Worm (Caenorhabditis elegans) whole organism, L1 larva: ENCODE measurements around the gene K10G6.5.

Experiments
- Y116A8C.19 ChIP-seq: sonication (generic microtip); optimal IDR thresholded peaks from 2 replicates; lab custom pipeline; 2016; ENCODE audit warnings: missing compliant biosample characterization, missing genetic modification characterization, borderline replicate concordance
- blmp-1 ChIP-seq: fragments of 150-350 bp; optimal IDR thresholded peaks from 2 replicates; lab custom pipeline; 2014; ENCODE audit warnings: missing biosample characterization, missing genetic modification characterization
- ceh-63 ChIP-seq: fragments of 200-800 bp; sonication (Bioruptor generic); optimal IDR thresholded peaks from 2 replicates; lab custom pipeline; 2018; ENCODE audit warnings: mild to moderate bottlenecking, missing genetic modification characterization, missing compliant biosample characterization
- ceh-8 ChIP-seq: fragments of 200-800 bp; sonication (Bioruptor generic); optimal IDR thresholded peaks from 2 replicates; lab custom pipeline; 2018; ENCODE audit warnings: mild to moderate bottlenecking, missing genetic modification characterization, moderate library complexity, missing compliant biosample characterization
- ceh-90 ChIP-seq: sonication (generic microtip); optimal IDR thresholded peaks from 2 replicates; lab custom pipeline; 2016; ENCODE audit warnings: missing genetic modification characterization, missing compliant biosample characterization
- dpl-1 ChIP-seq, 3 experiments: fragments of 150-350 bp in 2 of 3; sonication (generic microtip) in 1 of 3; optimal IDR thresholded peaks; 2 replicates each; lab custom pipeline; 2014 to 2017; ENCODE audit warnings: missing biosample characterization in 3 of 3, missing genetic modification characterization in 3 of 3, missing genetic modification reagents in 3 of 3
- efl-1 ChIP-seq, 4 experiments: fragments of 150-350 bp; optimal IDR thresholded peaks in 3 of 4; peaks in 1 of 4; 1 replicate in 1 of 4; 2 replicates in 3 of 4; lab custom pipeline; 2014; ENCODE audit warnings: missing biosample characterization in 2 of 4, missing genetic modification characterization in 2 of 4, missing genetic modification reagents in 2 of 4
- efl-3 ChIP-seq: fragments of 200-800 bp; sonication (Bioruptor generic); optimal IDR thresholded peaks from 2 replicates; lab custom pipeline; 2018; ENCODE audit warnings: mild to moderate bottlenecking, missing genetic modification characterization, missing compliant biosample characterization
- egl-13 ChIP-seq: sonication (generic microtip); optimal IDR thresholded peaks from 2 replicates; lab custom pipeline; 2016; ENCODE audit warnings: missing genotype, missing genetic modification reagents, missing genetic modification characterization, missing compliant biosample characterization
- egl-27 ChIP-seq, 2 experiments: fragments of 150-350 bp in 1 of 2; sonication (generic microtip); optimal IDR thresholded peaks; 3 replicates each; lab custom pipeline; 2017 to 2018; ENCODE audit warnings: missing biosample characterization in 2 of 2, missing genetic modification characterization in 2 of 2, missing genetic modification reagents in 2 of 2
- elt-2 ChIP-seq: sonication (generic microtip); optimal IDR thresholded peaks from 2 replicates; lab custom pipeline; 2016; ENCODE audit warnings: missing genetic modification characterization, mild to moderate bottlenecking, inconsistent platforms, missing compliant biosample characterization, missing genetic modification reagents
- elt-3 ChIP-seq, 6 experiments: fragments of 150-350 bp in 1 of 6; sonication (generic microtip); optimal IDR thresholded peaks; 2 replicates each; lab custom pipeline; 2017 to 2018; ENCODE audit warnings: missing biosample characterization in 6 of 6, missing genetic modification characterization in 6 of 6, inconsistent platforms in 1 of 6
- fkh-10 ChIP-seq: sonication (generic microtip); optimal IDR thresholded peaks from 2 replicates; lab custom pipeline; 2017; ENCODE audit warnings: missing biosample characterization, missing genetic modification reagents, missing genetic modification characterization
- fkh-4 ChIP-seq: sonication (generic microtip); optimal IDR thresholded peaks from 2 replicates; lab custom pipeline; 2016; ENCODE audit warnings: missing compliant biosample characterization, missing genetic modification characterization, borderline replicate concordance
- fos-1 ChIP-seq: fragments of 150-350 bp; optimal IDR thresholded peaks from 2 replicates; lab custom pipeline; 2014; ENCODE audit warnings: missing biosample characterization, missing genetic modification characterization
- hlh-4 ChIP-seq: sonication (generic microtip); optimal IDR thresholded peaks from 2 replicates; lab custom pipeline; 2016; ENCODE audit warnings: mild to moderate bottlenecking, missing genetic modification characterization, missing compliant biosample characterization
- hpl-2 ChIP-seq: fragments of 150-350 bp; optimal IDR thresholded peaks from 2 replicates; lab custom pipeline; 2014; ENCODE audit warnings: missing biosample characterization, missing genetic modification reagents, missing genetic modification characterization
- isw-1 ChIP-seq: fragments of 200-800 bp; sonication (Bioruptor generic); IDR thresholded peaks from 2 replicates; pipeline ENCODE4 v1.3.6; 2022; ENCODE audit warnings: missing genetic modification characterization, missing compliant biosample characterization
- jun-1 ChIP-seq: fragments of 150-350 bp; optimal IDR thresholded peaks from 2 replicates; lab custom pipeline; 2014; ENCODE audit warnings: missing biosample characterization, missing genetic modification reagents, missing genetic modification characterization
- lin-15B ChIP-seq: fragments of 150-350 bp; sonication (generic microtip); optimal IDR thresholded peaks from 3 replicates; lab custom pipeline; 2014; ENCODE audit warnings: missing biosample characterization, missing genetic modification characterization
- mab-9 ChIP-seq: fragments of 200-800 bp; sonication (Bioruptor generic); IDR thresholded peaks from 2 replicates; pipeline ENCODE4 v1.3.6; 2022; ENCODE audit warnings: missing genetic modification reagents, missing genetic modification characterization, missing compliant biosample characterization
- mdl-1 ChIP-seq, 2 experiments: fragments of 150-350 bp; optimal IDR thresholded peaks; 2 replicates each; lab custom pipeline; 2014 to 2017; ENCODE audit warnings: missing biosample characterization in 2 of 2, missing genetic modification characterization in 2 of 2, inconsistent platforms in 1 of 2
- mef-2 ChIP-seq: fragments of 150-350 bp; optimal IDR thresholded peaks from 2 replicates; lab custom pipeline; 2014; ENCODE audit warnings: missing biosample characterization, missing genetic modification characterization
- nhr-12 ChIP-seq: sonication (generic microtip); optimal IDR thresholded peaks from 2 replicates; lab custom pipeline; 2017; ENCODE audit warnings: missing biosample characterization, missing genetic modification characterization
- nhr-20 ChIP-seq: sonication (generic microtip); optimal IDR thresholded peaks from 2 replicates; lab custom pipeline; 2016; ENCODE audit warnings: mild to moderate bottlenecking, missing genetic modification characterization, missing compliant biosample characterization
- nhr-237 ChIP-seq: fragments of 150-350 bp; optimal IDR thresholded peaks from 2 replicates; lab custom pipeline; 2014; ENCODE audit warnings: missing biosample characterization, missing genetic modification characterization
- nhr-28 ChIP-seq: fragments of 150-350 bp; optimal IDR thresholded peaks from 2 replicates; lab custom pipeline; 2014; ENCODE audit warnings: missing biosample characterization, missing genetic modification characterization
- nhr-47 ChIP-seq: sonication (generic microtip); optimal IDR thresholded peaks from 2 replicates; lab custom pipeline; 2016; ENCODE audit warnings: mild to moderate bottlenecking, missing genetic modification characterization, moderate library complexity, missing compliant biosample characterization
- nhr-84 ChIP-seq: sonication (generic microtip); optimal IDR thresholded peaks from 2 replicates; lab custom pipeline; 2017; ENCODE audit warnings: missing biosample characterization, missing genetic modification characterization
- nhr-85 ChIP-seq: sonication (generic microtip); peaks from one replicate; lab custom pipeline; 2016; ENCODE audit warnings: missing genetic modification characterization, inconsistent platforms, missing compliant biosample characterization
- pag-3 ChIP-seq: sonication (generic microtip); optimal IDR thresholded peaks from 2 replicates; lab custom pipeline; 2017; ENCODE audit warnings: missing genetic modification characterization, mild to moderate bottlenecking, missing compliant biosample characterization, antibody characterized with exemption, borderline replicate concordance; ENCODE audit not compliant: insufficient read depth
- skn-1 ChIP-seq: fragments of 150-350 bp; optimal IDR thresholded peaks from 2 replicates; lab custom pipeline; 2014; ENCODE audit warnings: missing biosample characterization, missing genetic modification characterization
- sptf-1 ChIP-seq: fragments of 150-350 bp; optimal IDR thresholded peaks from 2 replicates; lab custom pipeline; 2014; ENCODE audit warnings: missing biosample characterization, missing genetic modification characterization
- swsn-7 ChIP-seq: sonication (generic microtip); optimal IDR thresholded peaks from 2 replicates; lab custom pipeline; 2016; ENCODE audit warnings: missing genetic modification characterization, missing compliant biosample characterization
- tbx-2 ChIP-seq: sonication (generic microtip); optimal IDR thresholded peaks from 2 replicates; lab custom pipeline; 2016; ENCODE audit warnings: missing genetic modification characterization, missing compliant biosample characterization
- tlp-1 ChIP-seq: fragments of 150-350 bp; optimal IDR thresholded peaks from 2 replicates; lab custom pipeline; 2014; ENCODE audit warnings: missing biosample characterization, missing genetic modification characterization
- unc-30 ChIP-seq: sonication (generic microtip); optimal IDR thresholded peaks from 2 replicates; lab custom pipeline; 2017; ENCODE audit warnings: missing biosample characterization, missing genetic modification characterization
- unc-98 ChIP-seq: fragments of 200-800 bp; sonication (Bioruptor generic); IDR thresholded peaks from 2 replicates; pipeline ENCODE4 v1.3.6; 2022; ENCODE audit warnings: missing genetic modification characterization, missing compliant biosample characterization
- vab-15 ChIP-seq: sonication (generic microtip); optimal IDR thresholded peaks from 2 replicates; lab custom pipeline; 2017; ENCODE audit warnings: missing genotype, mild to moderate bottlenecking, missing genetic modification characterization, missing compliant biosample characterization
- zip-4 ChIP-seq: fragments of 200-800 bp; sonication (Bioruptor generic); optimal IDR thresholded peaks from 2 replicates; lab custom pipeline; 2018; ENCODE audit warnings: mild to moderate bottlenecking, missing genetic modification characterization, moderate library complexity, missing compliant biosample characterization
- ztf-4 ChIP-seq: fragments of 150-350 bp; optimal IDR thresholded peaks from 2 replicates; lab custom pipeline; 2014; ENCODE audit warnings: missing biosample characterization, missing genetic modification characterization

The K10G6.5 gene

DNA sequence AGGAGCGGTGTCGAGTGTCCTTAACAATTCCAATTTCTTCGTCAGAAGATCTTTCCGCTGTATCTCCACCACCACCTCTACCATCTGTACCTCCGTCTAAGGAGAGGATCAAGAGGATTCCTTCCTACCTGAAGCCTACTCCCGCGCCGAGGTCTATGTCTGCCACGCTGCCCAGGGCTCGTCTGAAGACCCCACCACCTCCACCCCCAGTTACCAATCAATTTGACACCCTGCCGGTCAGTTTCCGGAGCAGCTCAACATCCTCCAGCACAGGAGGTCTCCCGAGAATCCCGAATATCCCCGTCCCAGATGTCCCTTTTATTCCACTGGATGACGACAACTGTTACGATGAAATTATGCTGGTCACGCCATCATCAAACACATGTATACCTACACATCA is 20.9 kb downstream of the K10G6.5 start:
- TF ChIP-seq nhr-20 (tag; lab: Kevin White, UChicago): no peak
- no peak for TF ChIP-seq ceh-90 (tag; lab: Kevin White, UChicago)
- no peak for TF ChIP-seq nhr-85
- no peak for TF ChIP-seq dpl-1 (GFP tag; optimal IDR thresholded peaks at IDR 0.05; lab: Kevin White, UChicago)
- no peak for TF ChIP-seq ztf-4 (tag; lab: Kevin White, UChicago)
- no peak for TF ChIP-seq ceh-63 (GFP tag; lab: Kevin White, UChicago)
- TF ChIP-seq hpl-2 (GFP tag; lab: Kevin White, UChicago): no peak
- TF ChIP-seq egl-13 (tag; lab: Kevin White, UChicago): no peak
- TF ChIP-seq fos-1: no peak
- TF ChIP-seq nhr-12 (tag; lab: Kevin White, UChicago): no peak
- TF ChIP-seq nhr-237: no peak
- no peak for TF ChIP-seq mab-9 (GFP tag; lab: Robert Waterston, UW)
- TF ChIP-seq, all 84 proteins: peak for 0

DNA sequence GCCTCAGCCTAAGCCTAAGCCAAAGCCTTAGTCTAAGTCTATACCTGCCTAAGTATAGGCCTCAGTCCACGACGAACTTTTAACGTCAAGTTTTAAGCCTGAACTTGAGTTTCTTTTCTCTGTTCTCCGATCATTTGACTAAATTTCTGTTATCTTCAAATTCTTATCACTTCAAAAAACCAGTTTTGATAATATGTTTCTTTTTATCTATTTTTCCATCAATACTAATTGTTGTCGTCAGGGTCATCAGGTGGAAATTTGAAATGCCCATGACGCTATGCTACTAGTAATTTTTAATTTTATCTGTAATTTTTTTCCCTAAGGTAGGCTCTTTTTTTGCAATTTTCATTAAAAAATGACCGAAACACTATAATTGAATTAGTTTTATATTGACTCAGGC is 24.5 kb downstream of the K10G6.5 start:
- TF ChIP-seq elt-3 (tag; optimal IDR thresholded peaks at IDR 0.05; lab: Kevin White, UChicago): peak in 1 of 6 experiments; percentile 70
- TF ChIP-seq nhr-20 (tag; lab: Kevin White, UChicago): peak; percentile 2
- TF ChIP-seq nhr-47: no peak
- TF ChIP-seq jun-1 (tag; lab: Kevin White, UChicago): no peak
- peak; percentile 68 for TF ChIP-seq elt-2 (tag; lab: Kevin White, UChicago)

DNA sequence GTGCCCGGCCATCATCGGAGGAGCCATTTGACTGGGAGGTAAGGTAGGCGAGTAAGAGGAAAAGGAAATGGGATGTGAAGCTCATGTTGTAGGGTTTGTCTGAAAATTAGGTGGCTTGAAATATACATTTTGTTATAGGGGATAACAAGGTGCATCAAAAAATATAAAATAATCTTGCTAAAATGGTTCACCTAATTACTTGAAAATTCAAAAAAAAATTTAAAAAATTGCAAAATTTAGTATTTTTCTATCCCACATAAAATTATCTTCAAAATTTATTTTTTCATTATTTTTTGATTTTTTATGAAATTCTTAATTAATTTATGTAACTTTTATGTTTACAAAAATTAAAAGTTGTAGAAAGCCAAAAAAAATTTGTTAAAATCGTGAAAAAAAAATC is 31.6 kb downstream of the K10G6.5 start, which contains the start of gene K07D4.6:
TSS of gene K07D4.6 (minus strand) at position 101 of the 400 bp plus-strand sequence.
- TF ChIP-seq efl-1 (optimal IDR thresholded peaks at IDR 0.05; lab: Kevin White, UChicago) (no peak), efl-1 (GFP tag; optimal IDR thresholded peaks at IDR 0.05 in 1 of 2; lab: Kevin White, UChicago) (peak in 1 of 2 experiments; percentile 20), vab-15 (tag; lab: Kevin White, UChicago) (no peak)

DNA sequence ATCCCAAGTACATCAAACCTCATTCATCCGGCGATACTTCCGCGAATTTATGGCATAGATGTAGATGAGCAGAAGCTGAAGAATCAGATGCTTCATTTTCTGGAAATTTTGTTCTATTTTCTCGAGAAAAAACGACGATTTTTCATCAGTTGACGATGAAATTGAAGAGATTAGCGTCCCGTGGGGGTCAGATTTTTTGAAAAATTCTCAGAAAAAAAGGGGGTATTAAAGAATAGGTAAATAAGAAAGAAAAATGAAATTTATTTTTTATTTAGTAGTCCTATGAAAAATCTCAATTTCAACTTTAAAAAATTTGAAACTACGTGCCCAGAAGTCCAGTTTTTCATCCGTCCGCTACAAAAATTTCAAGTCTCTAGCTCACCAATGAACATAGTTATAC is 38.4 kb downstream of the K10G6.5 start, which contains the start of gene K07D4.5:
TSS of gene K07D4.5 (minus strand) at position 101 of the 400 bp plus-strand sequence.
- no peak for TF ChIP-seq fkh-10
- no peak for TF ChIP-seq mdl-1 (tag; optimal IDR thresholded peaks at IDR 0.05; lab: Kevin White, UChicago)
- no peak for TF ChIP-seq elt-2 (tag; lab: Kevin White, UChicago)
- TF ChIP-seq nhr-20 (tag; lab: Kevin White, UChicago): no peak
- TF ChIP-seq nhr-84 (tag; lab: Kevin White, UChicago): no peak
- TF ChIP-seq hpl-2 (GFP tag; lab: Kevin White, UChicago): no peak
- no peak for TF ChIP-seq mef-2 (tag; lab: Kevin White, UChicago)
- no peak for TF ChIP-seq blmp-1 (tag; lab: Kevin White, UChicago)
- TF ChIP-seq swsn-7 (tag; lab: Kevin White, UChicago): no peak
- no peak for TF ChIP-seq unc-98
- TF ChIP-seq, all 84 proteins: peak for 0

DNA sequence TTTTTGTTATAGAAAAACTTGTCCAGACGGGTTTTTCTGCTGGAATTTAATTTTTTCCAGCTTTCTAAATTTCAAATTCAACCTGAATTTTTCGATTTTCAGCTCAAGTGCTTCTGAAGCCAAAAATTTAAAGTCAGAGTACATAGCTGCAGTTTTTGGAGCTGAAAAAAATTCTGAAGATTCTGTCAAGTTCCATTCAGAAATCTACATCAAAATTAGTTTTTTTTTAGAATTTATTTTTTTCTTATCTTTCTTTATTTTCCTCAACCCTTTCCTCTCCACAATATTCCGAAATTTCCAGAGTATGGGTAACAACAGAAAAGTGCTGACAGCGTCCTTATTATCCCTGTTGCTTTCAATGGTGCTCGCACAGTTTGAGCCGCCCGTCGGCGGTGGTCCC is 41.2 kb downstream of the K10G6.5 start, which contains the start of gene K07D4.9:
TSS of gene K07D4.9 (plus strand) at position 301 of the 400 bp plus-strand sequence.
- TF ChIP-seq efl-3: no peak
- no peak for TF ChIP-seq unc-98

DNA sequence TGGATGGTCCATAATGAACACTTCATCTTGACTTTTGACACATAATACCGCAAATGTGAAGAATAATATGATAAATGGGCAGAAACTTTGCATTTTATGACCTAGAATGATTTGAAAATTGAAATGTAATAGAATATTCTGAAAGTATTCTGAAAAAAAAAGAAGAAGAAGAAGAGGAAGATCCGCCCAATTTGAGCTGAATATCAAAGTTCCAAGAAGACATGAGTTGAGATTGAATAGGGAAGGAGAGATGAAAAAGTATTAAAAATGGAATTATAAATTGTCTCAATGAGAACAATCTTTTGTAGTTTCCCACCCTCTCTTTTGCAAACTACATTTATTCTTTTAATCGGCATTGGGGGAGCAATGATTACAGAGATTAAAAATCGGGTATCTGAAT is 45.2 kb downstream of the K10G6.5 start, which contains the start of gene K07D4.4:
TSS of gene K07D4.4 (minus strand) at position 101 of the 400 bp plus-strand sequence.
- TF ChIP-seq zip-4 (GFP tag; lab: Kevin White, UChicago): no peak
- TF ChIP-seq skn-1 (tag; lab: Kevin White, UChicago): no peak
- no peak for TF ChIP-seq unc-30
- TF ChIP-seq egl-27 (tag; optimal IDR thresholded peaks at IDR 0.05; lab: Kevin White, UChicago): no peak
- no peak for TF ChIP-seq nhr-237
- no peak for TF ChIP-seq Y116A8C.19 (tag; lab: Kevin White, UChicago)
- no peak for TF ChIP-seq hlh-4 (tag; lab: Kevin White, UChicago)
- no peak for TF ChIP-seq fkh-4 (tag; lab: Kevin White, UChicago)
- no peak for TF ChIP-seq pag-3
- no peak for TF ChIP-seq fos-1
- TF ChIP-seq elt-2 (tag; lab: Kevin White, UChicago): no peak
- no peak for TF ChIP-seq nhr-28 (tag; lab: Kevin White, UChicago)
- no peak for TF ChIP-seq isw-1 (GFP tag; lab: Robert Waterston, UW)
- TF ChIP-seq blmp-1 (tag; lab: Kevin White, UChicago): no peak
- no peak for TF ChIP-seq tlp-1 (tag; lab: Kevin White, UChicago)
- TF ChIP-seq lin-15B (tag; lab: Kevin White, UChicago): no peak
- TF ChIP-seq tbx-2 (tag; lab: Kevin White, UChicago): no peak
- TF ChIP-seq ceh-8 (GFP tag; lab: Kevin White, UChicago): no peak
- TF ChIP-seq sptf-1 (tag; lab: Kevin White, UChicago): no peak
- no peak for TF ChIP-seq unc-98
